Fruit fly (Drosophila melanogaster) whole organism, prepupa: ENCODE results near the gene CG3597.

Experiments used
- CG4318 ChIP-seq: fragments of 200-800 bp; sonication (Bioruptor generic); optimal IDR thresholded peaks from 3 replicates; lab custom pipeline; 2017; ENCODE audit warnings: missing biosample characterization, mild to moderate bottlenecking, missing genetic modification characterization
- CG6163 ChIP-seq: fragments of 200-800 bp; sonication (Bioruptor generic); IDR thresholded peaks from 3 replicates; pipeline ENCODE4 v1.3.6; 2022; ENCODE audit warnings: missing biosample characterization, missing genetic modification characterization
- CG6854 ChIP-seq: fragments of 200-800 bp; sonication (Bioruptor generic); optimal IDR thresholded peaks from 2 replicates; lab custom pipeline; 2017; ENCODE audit warnings: missing biosample characterization, mild to moderate bottlenecking, missing genetic modification characterization
- Hr4 ChIP-seq: fragments of 200-800 bp; sonication (Bioruptor generic); optimal IDR thresholded peaks from 3 replicates; lab custom pipeline; 2016; ENCODE audit warnings: missing biosample characterization, missing genetic modification characterization
- Lpt ChIP-seq: fragments of 200-800 bp; sonication (Bioruptor generic); optimal IDR thresholded peaks from 3 replicates; lab custom pipeline; 2016; ENCODE audit warnings: missing biosample characterization, missing genetic modification characterization
- lz ChIP-seq: fragments of 200-800 bp; sonication (Bioruptor generic); optimal IDR thresholded peaks from 3 replicates; lab custom pipeline; 2016; ENCODE audit warnings: missing biosample characterization, missing genetic modification characterization
- svp ChIP-seq: fragments of 200-800 bp; sonication (Bioruptor generic); peaks from one replicate; lab custom pipeline; 2016; ENCODE audit warnings: missing biosample characterization, missing genetic modification characterization

DNA sequence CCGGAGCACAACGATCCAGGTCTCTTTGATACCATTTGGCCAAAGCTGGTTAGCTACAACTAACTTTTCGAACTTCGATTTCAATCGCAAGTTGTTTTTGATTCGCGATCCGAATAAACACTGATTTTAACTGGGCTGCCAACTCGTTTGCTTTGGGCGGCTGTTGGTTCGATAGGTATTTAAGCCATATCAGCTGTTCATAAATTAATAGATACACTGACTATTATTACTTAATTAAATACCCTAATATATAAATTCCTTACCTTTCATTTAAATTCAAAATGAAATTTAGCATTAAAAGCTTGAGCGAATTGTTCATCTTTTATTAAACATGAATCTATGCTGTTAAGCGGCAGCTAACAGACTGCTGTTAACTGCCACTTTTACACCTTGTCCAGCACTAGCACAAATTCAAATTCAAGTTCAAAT lies 14.1 kb downstream of the CG3597 start, which contains the start of gene CG9967:
- TF ChIP-seq lz (GFP tag; lab: Kevin White, UChicago) (no peak), CG6854 (GFP tag; lab: Kevin White, UChicago) (no peak), Hr4 (GFP tag; lab: Kevin White, UChicago) (no peak), Lpt (no peak), svp (GFP tag; lab: Kevin White, UChicago) (no peak), CG6163 (GFP tag; lab: Robert Waterston, UW) (no peak), CG4318 (GFP tag; lab: Kevin White, UChicago) (no peak)
